Fruit fly (Drosophila melanogaster) whole organism, pupa: ENCODE data around the gene CG31683.

ENCODE experiments used
- CG17806 ChIP-seq: fragments of 200-800 bp; sonication (Bioruptor generic); optimal IDR thresholded peaks from 2 replicates; lab custom pipeline; 2018; ENCODE audit warnings: missing biosample characterization, mild to moderate bottlenecking, missing genetic modification characterization, moderate library complexity
- CG9948 ChIP-seq: fragments of 200-800 bp; sonication (Bioruptor generic); optimal IDR thresholded peaks from 2 replicates; lab custom pipeline; 2018; ENCODE audit warnings: missing biosample characterization, mild to moderate bottlenecking, missing genetic modification characterization, moderate library complexity
- Ets98B ChIP-seq: fragments of 200-800 bp; sonication (Bioruptor generic); IDR thresholded peaks from 2 replicates; pipeline ENCODE4 v1.3.6; 2022; ENCODE audit warnings: missing biosample characterization, missing genetic modification characterization
- Snoo ChIP-seq: fragments of 200-800 bp; sonication (Bioruptor generic); optimal IDR thresholded peaks from 3 replicates; lab custom pipeline; 2017; ENCODE audit warnings: missing biosample characterization, mild to moderate bottlenecking, missing genetic modification characterization, inconsistent platforms
- gl ChIP-seq: fragments of 200-800 bp; sonication (Bioruptor generic); optimal IDR thresholded peaks from 2 replicates; lab custom pipeline; 2018; ENCODE audit warnings: missing biosample characterization, mild to moderate bottlenecking, missing genetic modification characterization
- rn ChIP-seq: fragments of 200-800 bp; sonication (Bioruptor generic); IDR thresholded peaks from 2 replicates; pipeline ENCODE4 v1.3.6; 2022; ENCODE audit warnings: missing biosample characterization, missing genetic modification characterization

DNA sequence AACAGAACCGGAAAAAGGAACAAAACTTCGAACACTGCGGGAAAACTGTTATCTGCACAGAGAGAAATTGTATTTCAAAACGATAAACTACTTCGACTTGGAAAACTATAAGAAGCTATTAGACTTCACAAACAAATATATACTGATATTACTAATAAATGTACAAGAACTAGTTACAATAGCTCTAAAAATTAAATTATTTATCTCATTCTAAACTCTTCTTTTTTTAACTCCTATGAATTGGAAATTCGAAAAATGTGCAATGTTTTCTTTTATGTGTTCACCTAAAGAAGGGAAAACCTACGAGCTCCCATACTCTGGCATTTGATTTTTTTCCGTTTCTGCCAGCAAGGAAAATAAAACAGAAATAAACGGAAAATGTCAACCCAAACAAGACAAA, 48.4 kb downstream of the CG31683 start:
- TF ChIP-seq CG17806 (tag; lab: Kevin White, UChicago) (no peak), Ets98B (GFP tag; lab: Robert Waterston, UW) (0 out of 2 replicates have a peak, but pooled peaks have one; percentile 2), CG9948 (no peak), Snoo (no peak), gl (tag; lab: Kevin White, UChicago) (no peak), rn (GFP tag; lab: Robert Waterston, UW) (no peak)
